Worm (Caenorhabditis elegans) whole organism, L2 larva: ENCODE data around the gene srh-111.
"Not testable (repeated sequence)": the region's sequence is repeated elsewhere in the genome, so short reads cannot be mapped to it uniquely, and the experiment has no call there.

Source experiments
- C34F6.9 ChIP-seq: fragments of 150-350 bp; optimal IDR thresholded peaks from 2 replicates; lab custom pipeline; 2014; ENCODE audit warnings: missing biosample characterization, missing genetic modification characterization
- F13H6.1 ChIP-seq: sonication (generic microtip); optimal IDR thresholded peaks from 2 replicates; lab custom pipeline; 2016; ENCODE audit warnings: missing genetic modification characterization, missing compliant biosample characterization
- R02D3.7 ChIP-seq: fragments of 150-350 bp; optimal IDR thresholded peaks from 2 replicates; lab custom pipeline; 2014; ENCODE audit warnings: missing biosample characterization, missing genetic modification characterization
- alr-1 ChIP-seq: fragments of 150-350 bp; optimal IDR thresholded peaks from 2 replicates; lab custom pipeline; 2014; ENCODE audit warnings: missing biosample characterization, missing genetic modification characterization
- aly-2 ChIP-seq: fragments of 150-350 bp; optimal IDR thresholded peaks from 2 replicates; lab custom pipeline; 2014; ENCODE audit warnings: missing biosample characterization, missing genetic modification characterization
- blmp-1 ChIP-seq: sonication (generic microtip); optimal IDR thresholded peaks from 2 replicates; lab custom pipeline; 2017; ENCODE audit warnings: missing genetic modification characterization, mild to moderate bottlenecking, missing compliant biosample characterization, antibody characterized with exemption, moderate library complexity; ENCODE audit not compliant: insufficient read depth
- crh-2 ChIP-seq: sonication (generic microtip); optimal IDR thresholded peaks from 2 replicates; lab custom pipeline; 2017; ENCODE audit warnings: missing biosample characterization, missing genetic modification characterization
- dmd-4 ChIP-seq: sonication (generic microtip); optimal IDR thresholded peaks from 2 replicates; lab custom pipeline; 2017; ENCODE audit warnings: missing biosample characterization, missing genetic modification characterization
- egl-27 ChIP-seq: sonication (generic microtip); optimal IDR thresholded peaks from 3 replicates; lab custom pipeline; 2017; ENCODE audit warnings: missing biosample characterization, missing genetic modification reagents, missing genetic modification characterization
- elt-1 ChIP-seq: fragments of 150-350 bp; optimal IDR thresholded peaks from 2 replicates; lab custom pipeline; 2014; ENCODE audit warnings: missing biosample characterization, missing genetic modification characterization
- elt-3 ChIP-seq: sonication (generic microtip); optimal IDR thresholded peaks from 2 replicates; lab custom pipeline; 2017; ENCODE audit warnings: missing biosample characterization, missing genetic modification characterization
- gmeb-1 ChIP-seq: fragments of 150-350 bp; optimal IDR thresholded peaks from 2 replicates; lab custom pipeline; 2014; ENCODE audit warnings: missing biosample characterization, missing genetic modification characterization
- lin-11 ChIP-seq: fragments of 150-350 bp; sonication (generic microtip); optimal IDR thresholded peaks from 2 replicates; lab custom pipeline; 2014; ENCODE audit warnings: missing biosample characterization, missing genetic modification characterization, inconsistent platforms, mixed read lengths
- lin-13 ChIP-seq: fragments of 150-350 bp; optimal IDR thresholded peaks from 2 replicates; lab custom pipeline; 2014; ENCODE audit warnings: missing biosample characterization, missing genetic modification reagents, missing genetic modification characterization
- lsy-2 ChIP-seq, 2 experiments: fragments of 150-350 bp in 1 of 2; sonication (generic microtip) in 1 of 2; optimal IDR thresholded peaks; 2 replicates each; lab custom pipeline; 2014 to 2017; ENCODE audit warnings: missing biosample characterization in 2 of 2, missing genetic modification characterization in 2 of 2
- mdl-1 ChIP-seq, 2 experiments: fragments of 150-350 bp in 1 of 2; sonication (generic microtip) in 1 of 2; optimal IDR thresholded peaks; 2 replicates each; lab custom pipeline; 2017; ENCODE audit warnings: missing biosample characterization in 2 of 2, missing genetic modification characterization in 2 of 2
- nhr-10 ChIP-seq: sonication (generic microtip); optimal IDR thresholded peaks from 2 replicates; lab custom pipeline; 2017; ENCODE audit warnings: missing biosample characterization, missing genetic modification characterization
- nhr-11 ChIP-seq: fragments of 150-350 bp; optimal IDR thresholded peaks from 2 replicates; lab custom pipeline; 2014; ENCODE audit warnings: missing biosample characterization, missing genetic modification characterization
- nhr-12 ChIP-seq: fragments of 150-350 bp; optimal IDR thresholded peaks from 2 replicates; lab custom pipeline; 2014; ENCODE audit warnings: missing biosample characterization, missing genetic modification characterization
- nhr-129 ChIP-seq: fragments of 150-350 bp; optimal IDR thresholded peaks from 2 replicates; lab custom pipeline; 2014; ENCODE audit warnings: missing biosample characterization, missing genetic modification characterization
- nhr-21 ChIP-seq: fragments of 150-350 bp; optimal IDR thresholded peaks from 2 replicates; lab custom pipeline; 2014; ENCODE audit warnings: missing biosample characterization, missing genetic modification characterization
- nhr-23 ChIP-seq: fragments of 150-350 bp; optimal IDR thresholded peaks from 2 replicates; lab custom pipeline; 2014; ENCODE audit warnings: missing biosample characterization, missing genetic modification reagents, missing genetic modification characterization
- nhr-77 ChIP-seq: fragments of 150-350 bp; optimal IDR thresholded peaks from 2 replicates; lab custom pipeline; 2014; ENCODE audit warnings: missing biosample characterization, missing genetic modification characterization
- peb-1 ChIP-seq: fragments of 150-350 bp; optimal IDR thresholded peaks from 2 replicates; lab custom pipeline; 2014; ENCODE audit warnings: missing biosample characterization, missing genetic modification characterization
- skn-1 ChIP-seq: sonication (generic microtip); optimal IDR thresholded peaks from 2 replicates; lab custom pipeline; 2017; ENCODE audit warnings: missing biosample characterization, missing genetic modification characterization
- sma-3 ChIP-seq: sonication (generic microtip); optimal IDR thresholded peaks from 2 replicates; lab custom pipeline; 2016; ENCODE audit warnings: missing genetic modification reagents, missing genetic modification characterization, missing compliant biosample characterization
- unc-55 ChIP-seq: fragments of 150-350 bp; sonication (generic microtip); optimal IDR thresholded peaks from 3 replicates; lab custom pipeline; 2014; ENCODE audit warnings: missing biosample characterization, missing genetic modification reagents, missing genetic modification characterization
- unc-62 ChIP-seq: fragments of 150-350 bp; optimal IDR thresholded peaks from 2 replicates; lab custom pipeline; 2014; ENCODE audit warnings: missing biosample characterization, missing genetic modification reagents, missing genetic modification characterization
- ztf-1 ChIP-seq: fragments of 200-800 bp; sonication (Bioruptor generic); conservative IDR thresholded peaks from 2 replicates; pipeline ENCODE4 v1.3.6; 2022; ENCODE audit warnings: missing genetic modification characterization, missing compliant biosample characterization
- ztf-11 ChIP-seq: sonication (generic microtip); optimal IDR thresholded peaks from 2 replicates; lab custom pipeline; 2017; ENCODE audit warnings: missing biosample characterization, missing genetic modification characterization
- ztf-4 ChIP-seq: fragments of 150-350 bp; optimal IDR thresholded peaks from 2 replicates; lab custom pipeline; 2014; ENCODE audit warnings: missing biosample characterization, missing genetic modification characterization

The srh-111 gene

ce11 chrV:17464278-17464677 lies 20.7 kb downstream of the srh-111 start, which contains the start of gene F20E11.7:
Gene F20E11.7 (plus strand): TSS chrV:17464578.
- not testable (repeated sequence) for TF ChIP-seq egl-27 (tag; lab: Kevin White, UChicago); ztf-11; nhr-11 (tag; lab: Kevin White, UChicago)

- TF ChIP-seq dmd-4 (tag; lab: Kevin White, UChicago): no peak
- no peak for TF ChIP-seq alr-1
- no peak for TF ChIP-seq blmp-1 (tag; lab: Kevin White, UChicago)
- no peak for TF ChIP-seq egl-27 (tag; lab: Kevin White, UChicago)
- TF ChIP-seq nhr-21 (tag; lab: Kevin White, UChicago): no peak
Observed at ce11 chrV:17460061-17460460, 24.9 kb downstream of the srh-111 start, which contains the start of gene srz-48. Gene srz-48 (minus strand): TSS chrV:17460161.

- TF ChIP-seq gmeb-1 (tag; lab: Kevin White, UChicago): no peak
- TF ChIP-seq blmp-1 (tag; lab: Kevin White, UChicago): no peak
- TF ChIP-seq lin-13 (GFP tag; lab: Kevin White, UChicago): no peak
- TF ChIP-seq nhr-11 (tag; lab: Kevin White, UChicago): no peak
- TF ChIP-seq elt-3 (tag; lab: Kevin White, UChicago): no peak
- TF ChIP-seq nhr-77 (tag; lab: Kevin White, UChicago): no peak
- TF ChIP-seq egl-27 (tag; lab: Kevin White, UChicago): no peak
- TF ChIP-seq lin-11 (tag; lab: Kevin White, UChicago): no peak
- no peak for TF ChIP-seq nhr-129 (tag; lab: Kevin White, UChicago)
- no peak for TF ChIP-seq F13H6.1 (tag; lab: Kevin White, UChicago)
- no peak for TF ChIP-seq unc-55 (GFP tag; lab: Kevin White, UChicago)
- no peak for TF ChIP-seq crh-2 (tag; lab: Kevin White, UChicago)
- TF ChIP-seq skn-1 (tag; lab: Kevin White, UChicago): no peak
- no peak for TF ChIP-seq nhr-10
- no peak for TF ChIP-seq C34F6.9 (tag; lab: Kevin White, UChicago)
- no peak for TF ChIP-seq elt-1
Observed at ce11 chrV:17458069-17458468, 26.9 kb downstream of the srh-111 start, which contains the start of gene str-200. Gene str-200 (minus strand): TSS chrV:17458169.

- not testable (repeated sequence) for TF ChIP-seq ztf-4 (tag; lab: Kevin White, UChicago); nhr-129 (tag; lab: Kevin White, UChicago); unc-62 (GFP tag; lab: Kevin White, UChicago)
Observed at ce11 chrV:17456197-17456596, 28.8 kb downstream of the srh-111 start, which contains the start of gene srh-203. Gene srh-203 (minus strand): TSS chrV:17456297.

ce11 chrV:17449836-17450235 lies 35.1 kb downstream of the srh-111 start:
- TF ChIP-seq peb-1 (tag; lab: Kevin White, UChicago) (no peak), nhr-12 (tag; lab: Kevin White, UChicago) (no peak), lin-13 (GFP tag; lab: Kevin White, UChicago) (no peak), nhr-129 (tag; lab: Kevin White, UChicago) (no peak), ztf-1 (GFP tag; lab: Robert Waterston, UW) (no peak), lsy-2 (tag; optimal IDR thresholded peaks at IDR 0.05; lab: Kevin White, UChicago) (no peak), nhr-23 (tag; lab: Kevin White, UChicago) (no peak), mdl-1 (tag; optimal IDR thresholded peaks at IDR 0.05; lab: Kevin White, UChicago) (no peak), unc-55 (GFP tag; lab: Kevin White, UChicago) (no peak), sma-3 (no peak), elt-1 (no peak), R02D3.7 (tag; lab: Kevin White, UChicago) (no peak), blmp-1 (tag; lab: Kevin White, UChicago) (no peak), nhr-21 (tag; lab: Kevin White, UChicago) (no peak), gmeb-1 (tag; lab: Kevin White, UChicago) (no peak), nhr-10 (no peak), aly-2 (no peak)

ce11 chrV:17439406-17439805 lies 45.6 kb downstream of the srh-111 start, which contains the start of gene srh-154:
Gene srh-154 (plus strand): TSS chrV:17439706.
- no peak for TF ChIP-seq nhr-77 (tag; lab: Kevin White, UChicago)
- TF ChIP-seq, all 48 proteins: peak for 0
